Worm (Caenorhabditis elegans) whole organism, L4 larva: ENCODE data around the gene aagr-2.

ENCODE experiments used
- D1046.2 ChIP-seq: fragments of 200-800 bp; sonication (Bioruptor generic); IDR thresholded peaks from 2 replicates; pipeline ENCODE4 v1.3.6; 2022; ENCODE audit warnings: missing genetic modification characterization, missing compliant biosample characterization
- F44E2.7 ChIP-seq: fragments of 200-800 bp; sonication (Bioruptor generic); IDR thresholded peaks from 2 replicates; pipeline ENCODE4 v2.1.2; 2022; ENCODE audit warnings: missing genetic modification characterization, missing compliant biosample characterization
- R02D3.7 ChIP-seq: fragments of 150-350 bp; sonication (generic microtip); optimal IDR thresholded peaks from 3 replicates; lab custom pipeline; 2014; ENCODE audit warnings: missing biosample characterization, missing genetic modification characterization
- T26A8.4 ChIP-seq: fragments of 200-800 bp; sonication (Bioruptor generic); IDR thresholded peaks from 2 replicates; pipeline ENCODE4 v1.3.6; 2022; ENCODE audit warnings: missing genetic modification characterization, missing compliant biosample characterization
- Y105C5A.15 ChIP-seq: fragments of 200-800 bp; sonication (Bioruptor generic); IDR thresholded peaks from 2 replicates; pipeline ENCODE4 v1.3.6; 2022; ENCODE audit warnings: missing genetic modification characterization, missing compliant biosample characterization
- Y75B8A.6 ChIP-seq: fragments of 200-800 bp; sonication (Bioruptor generic); IDR thresholded peaks from 2 replicates; pipeline ENCODE4 v1.3.6; 2022; ENCODE audit warnings: missing genetic modification reagents, missing genetic modification characterization, missing compliant biosample characterization
- aly-2 ChIP-seq: sonication (generic microtip); optimal IDR thresholded peaks from 2 replicates; lab custom pipeline; 2018; ENCODE audit warnings: missing biosample characterization, missing genetic modification characterization
- ama-1 ChIP-seq: fragments of 150-350 bp; optimal IDR thresholded peaks from 2 replicates; lab custom pipeline; 2014; ENCODE audit warnings: inconsistent platforms, mixed read lengths
- attf-4 ChIP-seq: sonication (generic microtip); optimal IDR thresholded peaks from 3 replicates; lab custom pipeline; 2017; ENCODE audit warnings: missing biosample characterization, missing genetic modification characterization
- ceh-20 ChIP-seq: fragments of 200-800 bp; sonication (Bioruptor generic); IDR thresholded peaks from 2 replicates; pipeline ENCODE4 v1.3.6; 2022; ENCODE audit warnings: missing genetic modification reagents, missing genetic modification characterization, missing compliant biosample characterization
- ceh-44 ChIP-seq: fragments of 200-800 bp; sonication (Bioruptor generic); IDR thresholded peaks from 2 replicates; pipeline ENCODE4 v1.3.6; 2022; ENCODE audit warnings: missing genetic modification reagents, missing genetic modification characterization, missing compliant biosample characterization
- ceh-62 ChIP-seq: sonication (generic microtip); optimal IDR thresholded peaks from 2 replicates; lab custom pipeline; 2017; ENCODE audit warnings: missing biosample characterization, missing genetic modification characterization
- ces-1 ChIP-seq: fragments of 150-350 bp; sonication (generic microtip); optimal IDR thresholded peaks from 4 replicates; lab custom pipeline; 2014; ENCODE audit warnings: missing biosample characterization, missing genetic modification reagents, missing genetic modification characterization
- daf-16 ChIP-seq, 3 experiments: sonication (generic microtip); optimal IDR thresholded peaks; 2 replicates each; lab custom pipeline; 2016 to 2017; ENCODE audit warnings: missing genetic modification characterization in 3 of 3, missing genetic modification reagents in 3 of 3, mild to moderate bottlenecking in 2 of 3, missing compliant biosample characterization in 2 of 3, missing biosample characterization in 1 of 3, moderate library complexity in 1 of 3
- daf-19 ChIP-seq: fragments of 200-800 bp; sonication (Bioruptor generic); conservative IDR thresholded peaks from 2 replicates; pipeline ENCODE4 v1.3.6; 2022; ENCODE audit warnings: missing genetic modification characterization, missing compliant biosample characterization
- daf-8 ChIP-seq: fragments of 200-800 bp; sonication (Bioruptor generic); IDR thresholded peaks from 2 replicates; pipeline ENCODE4 v1.3.6; 2022; ENCODE audit warnings: missing genetic modification characterization, missing compliant biosample characterization
- dmd-6 ChIP-seq: fragments of 200-800 bp; sonication (Bioruptor generic); IDR thresholded peaks from 2 replicates; pipeline ENCODE4 v1.3.6; 2022; ENCODE audit warnings: missing genetic modification reagents, missing genetic modification characterization, missing compliant biosample characterization
- dpl-1 ChIP-seq: fragments of 150-350 bp; optimal IDR thresholded peaks from 2 replicates; lab custom pipeline; 2014; ENCODE audit warnings: missing biosample characterization, missing genetic modification reagents, missing genetic modification characterization
- dve-1 ChIP-seq: sonication (generic microtip); optimal IDR thresholded peaks from 2 replicates; lab custom pipeline; 2017; ENCODE audit warnings: antibody characterized with exemption, mild to moderate bottlenecking, missing genetic modification characterization, missing compliant biosample characterization; ENCODE audit not compliant: insufficient read depth
- egl-43 ChIP-seq: fragments of 200-800 bp; sonication (Bioruptor generic); IDR thresholded peaks from 2 replicates; pipeline ENCODE4 v1.3.6; 2022; ENCODE audit warnings: missing genetic modification reagents, missing genetic modification characterization, missing compliant biosample characterization
- fos-1 ChIP-seq: fragments of 150-350 bp; optimal IDR thresholded peaks from 2 replicates; lab custom pipeline; 2014; ENCODE audit warnings: missing biosample characterization, missing genetic modification characterization
- hlh-11 ChIP-seq: fragments of 200-800 bp; sonication (Bioruptor generic); optimal IDR thresholded peaks from 2 replicates; lab custom pipeline; 2018; ENCODE audit warnings: mild to moderate bottlenecking, missing genetic modification characterization, missing compliant biosample characterization
- hlh-30 ChIP-seq: sonication (generic microtip); optimal IDR thresholded peaks from 2 replicates; lab custom pipeline; 2017; ENCODE audit warnings: antibody characterized with exemption, mild to moderate bottlenecking, missing genetic modification characterization, missing compliant biosample characterization; ENCODE audit not compliant: insufficient read depth
- jun-1 ChIP-seq: fragments of 150-350 bp; optimal IDR thresholded peaks from 2 replicates; lab custom pipeline; 2014; ENCODE audit warnings: missing biosample characterization, missing genetic modification reagents, missing genetic modification characterization
- lin-29 ChIP-seq: fragments of 200-800 bp; sonication (Bioruptor generic); IDR thresholded peaks from 2 replicates; pipeline ENCODE4 v1.3.6; 2022; ENCODE audit warnings: missing genetic modification reagents, missing genetic modification characterization, missing compliant biosample characterization
- lsy-2 ChIP-seq, 2 experiments: fragments of 150-350 bp in 1 of 2; sonication (generic microtip) in 1 of 2; optimal IDR thresholded peaks; 2 replicates each; lab custom pipeline; 2014 to 2017; ENCODE audit warnings: missing biosample characterization in 2 of 2, missing genetic modification characterization in 2 of 2
- madf-5 ChIP-seq, 2 experiments: fragments of 200-800 bp; sonication (Bioruptor generic); IDR thresholded peaks; 2 replicates each; pipeline ENCODE4 v1.3.6; 2022; ENCODE audit warnings: missing compliant biosample characterization in 2 of 2, missing genetic modification characterization in 2 of 2
- madf-9 ChIP-seq: fragments of 200-800 bp; sonication (Bioruptor generic); conservative IDR thresholded peaks from 2 replicates; pipeline ENCODE4 v1.3.6; 2022; ENCODE audit warnings: missing genetic modification reagents, missing genetic modification characterization, missing compliant biosample characterization
- mes-2 ChIP-seq: sonication (generic microtip); optimal IDR thresholded peaks from 2 replicates; lab custom pipeline; 2016; ENCODE audit warnings: missing genotype, mild to moderate bottlenecking, missing genetic modification characterization, missing compliant biosample characterization; ENCODE audit not compliant: poor library complexity, severe bottlenecking
- mxl-3 ChIP-seq: fragments of 200-800 bp; sonication (Bioruptor generic); optimal IDR thresholded peaks from 2 replicates; lab custom pipeline; 2018; ENCODE audit warnings: mild to moderate bottlenecking, missing genetic modification characterization, missing compliant biosample characterization
- nhr-102 ChIP-seq: sonication (generic microtip); optimal IDR thresholded peaks from 2 replicates; lab custom pipeline; 2016; ENCODE audit warnings: mild to moderate bottlenecking, missing genetic modification characterization, moderate library complexity, missing compliant biosample characterization
- nhr-11 ChIP-seq: fragments of 150-350 bp; optimal IDR thresholded peaks from 2 replicates; lab custom pipeline; 2014; ENCODE audit warnings: missing biosample characterization, missing genetic modification characterization
- nhr-111 ChIP-seq: fragments of 200-800 bp; sonication (Bioruptor generic); optimal IDR thresholded peaks from 2 replicates; lab custom pipeline; 2018; ENCODE audit warnings: mild to moderate bottlenecking, missing genetic modification characterization, missing compliant biosample characterization
- nhr-25 ChIP-seq: sonication (generic microtip); optimal IDR thresholded peaks from 2 replicates; lab custom pipeline; 2017; ENCODE audit warnings: missing genetic modification characterization, mild to moderate bottlenecking, missing compliant biosample characterization, antibody characterized with exemption, moderate library complexity, borderline replicate concordance; ENCODE audit not compliant: insufficient read depth
- nhr-41 ChIP-seq: fragments of 200-800 bp; sonication (Bioruptor generic); IDR thresholded peaks from 2 replicates; pipeline ENCODE4 v1.3.6; 2022; ENCODE audit warnings: missing genetic modification reagents, missing genetic modification characterization, missing compliant biosample characterization
- nhr-6 ChIP-seq: fragments of 150-350 bp; optimal IDR thresholded peaks from 2 replicates; lab custom pipeline; 2014; ENCODE audit warnings: missing biosample characterization, missing genetic modification characterization
- nhr-77 ChIP-seq: fragments of 150-350 bp; optimal IDR thresholded peaks from 2 replicates; lab custom pipeline; 2014; ENCODE audit warnings: missing biosample characterization, missing genetic modification characterization
- pqm-1 ChIP-seq: sonication (generic microtip); optimal IDR thresholded peaks from 2 replicates; lab custom pipeline; 2017; ENCODE audit warnings: missing biosample characterization, missing genetic modification characterization
- rbr-2 ChIP-seq: sonication (generic microtip); optimal IDR thresholded peaks from 2 replicates; lab custom pipeline; 2016; ENCODE audit warnings: missing genotype, missing genetic modification characterization, missing compliant biosample characterization
- set-16 ChIP-seq: fragments of 200-800 bp; sonication (Bioruptor generic); IDR thresholded peaks from 2 replicates; pipeline ENCODE4 v1.3.6; 2022; ENCODE audit warnings: missing genetic modification reagents, missing genetic modification characterization, missing compliant biosample characterization
- snpc-4 ChIP-seq: fragments of 150-350 bp; optimal IDR thresholded peaks from 2 replicates; lab custom pipeline; 2014; ENCODE audit warnings: missing biosample characterization, missing genetic modification characterization
- tag-97 ChIP-seq: fragments of 200-800 bp; sonication (Bioruptor generic); IDR thresholded peaks from 2 replicates; pipeline ENCODE4 v1.3.6; 2022; ENCODE audit warnings: missing genetic modification characterization, missing compliant biosample characterization
- unc-39 ChIP-seq: sonication (generic microtip); optimal IDR thresholded peaks from 2 replicates; lab custom pipeline; 2017; ENCODE audit warnings: missing biosample characterization, missing genetic modification characterization
- unc-62 ChIP-seq, 3 experiments: fragments of 150-350 bp in 1 of 3; sonication (generic microtip); optimal IDR thresholded peaks in 2 of 3; peaks in 1 of 3; 1 replicate in 1 of 3; 2 replicates in 2 of 3; lab custom pipeline; 2014 to 2017; ENCODE audit warnings: missing biosample characterization in 3 of 3, missing genetic modification characterization in 3 of 3, missing genetic modification reagents in 3 of 3, missing genotype in 1 of 3
- zfp-3 ChIP-seq: fragments of 200-800 bp; sonication (Bioruptor generic); conservative IDR thresholded peaks from 2 replicates; pipeline ENCODE4 v1.3.6; 2022; ENCODE audit warnings: missing genetic modification reagents, missing genetic modification characterization, missing compliant biosample characterization
- ztf-11 ChIP-seq: fragments of 150-350 bp; optimal IDR thresholded peaks from 2 replicates; lab custom pipeline; 2014; ENCODE audit warnings: missing biosample characterization, missing genetic modification characterization
- ztf-7 ChIP-seq: fragments of 150-350 bp; optimal IDR thresholded peaks from 2 replicates; lab custom pipeline; 2014; ENCODE audit warnings: missing biosample characterization, missing genetic modification characterization

aagr-2 gene

DNA sequence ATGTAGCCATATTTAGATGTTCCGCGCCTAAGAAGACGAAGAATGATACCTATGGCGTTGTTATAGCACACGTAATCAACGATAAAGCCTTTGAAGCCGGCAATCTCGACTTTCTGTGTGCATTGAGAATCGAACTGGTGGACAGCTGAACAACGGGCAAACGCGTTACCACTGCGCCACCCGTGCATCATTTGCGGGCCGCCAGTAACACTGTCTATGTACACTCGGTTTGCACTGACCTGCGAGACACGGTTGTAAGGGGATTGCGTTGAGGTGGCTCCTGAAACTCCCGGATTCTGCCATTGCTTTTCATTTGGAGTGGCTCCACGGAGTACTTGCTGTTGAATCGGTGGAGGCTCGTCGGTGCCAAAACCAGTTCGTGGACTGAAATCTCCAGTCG lies 17.3 kb upstream of the aagr-2 start (continued):
- peak; percentile 0 for TF ChIP-seq nhr-102
- no peak for TF ChIP-seq attf-4
- TF ChIP-seq D1046.2 (GFP tag; lab: Robert Waterston, UW): peak; percentile 71; the same call in 1 of the 2 replicates
- peak; percentile 6 for TF ChIP-seq nhr-11 (tag; lab: Kevin White, UChicago)
- peak; percentile 90 for TF ChIP-seq ama-1 (lab: Kevin White, UChicago)
- no peak for TF ChIP-seq R02D3.7 (tag; lab: Kevin White, UChicago)
- TF ChIP-seq fos-1 (tag; lab: Kevin White, UChicago): no peak
- no peak for TF ChIP-seq snpc-4 (tag; lab: Kevin White, UChicago)
- TF ChIP-seq madf-5 (GFP tag; IDR thresholded peaks at IDR 0.05; lab: Robert Waterston, UW): peak; percentile 38 to 67; a peak in 2 of 4 replicates
- peak; percentile 66; the same call in 1 of the 2 replicates for TF ChIP-seq F44E2.7
- peak; percentile 63; the same call in 1 of the 2 replicates for TF ChIP-seq madf-9 (GFP tag; lab: Robert Waterston, UW)
- TF ChIP-seq mxl-3 (GFP tag; lab: Kevin White, UChicago): peak; percentile 7
- TF ChIP-seq nhr-6 (tag; lab: Kevin White, UChicago): peak; percentile 25
- TF ChIP-seq daf-8 (GFP tag; lab: Robert Waterston, UW): 0 out of 2 replicates have a peak, but pooled peaks have one; percentile 74
- peak; percentile 71 for TF ChIP-seq T26A8.4 (GFP tag; lab: Robert Waterston, UW)
- peak; percentile 42 for TF ChIP-seq rbr-2 (tag; lab: Kevin White, UChicago)
- peak; percentile 65 for TF ChIP-seq set-16 (GFP tag; lab: Robert Waterston, UW)
- TF ChIP-seq hlh-11 (tag; lab: Kevin White, UChicago): no peak
- peak in 1 of 2 experiments; percentile 16 for TF ChIP-seq lsy-2 (tag; optimal IDR thresholded peaks at IDR 0.05; lab: Kevin White, UChicago)
- TF ChIP-seq pqm-1: no peak
- no peak for TF ChIP-seq ztf-11 (tag; lab: Kevin White, UChicago)

DNA sequence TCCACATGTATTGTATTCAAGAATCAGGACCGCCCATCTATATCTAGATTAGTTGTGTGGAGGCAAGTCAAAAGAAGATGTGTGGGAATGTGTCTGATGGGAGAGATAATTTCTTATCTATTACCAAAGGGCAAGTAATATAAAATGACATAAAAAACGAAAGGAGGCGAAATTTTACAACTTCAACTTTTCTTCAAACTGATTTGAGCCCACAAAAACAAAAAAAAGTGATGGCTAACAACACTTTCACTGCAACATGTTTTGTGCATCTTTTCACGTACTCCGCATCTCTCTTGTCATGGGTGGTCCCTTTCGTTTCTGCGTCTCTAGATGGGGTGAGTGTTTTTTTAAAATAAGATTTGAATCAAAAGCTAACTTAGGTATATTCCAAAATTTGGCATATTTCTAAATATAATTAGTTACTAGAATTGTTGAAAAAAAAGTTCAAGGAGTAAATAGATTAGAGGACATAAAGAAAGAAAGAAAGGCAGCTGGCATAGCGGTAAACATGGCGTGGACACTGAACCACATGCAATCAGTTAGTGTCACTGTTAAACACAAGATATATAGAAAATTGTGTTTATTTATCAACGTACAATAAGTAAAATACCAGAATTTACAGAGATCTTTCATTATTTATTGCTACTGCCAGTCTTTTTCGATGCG lies 16.6 kb upstream of the aagr-2 start, which contains the start of gene ZK546.19:
Gene ZK546.19 (plus strand): TSS at position 186 of the 666 bp plus-strand sequence.
- no peak for TF ChIP-seq lin-29 (GFP tag; lab: Robert Waterston, UW)
- no peak for TF ChIP-seq T26A8.4 (GFP tag; lab: Robert Waterston, UW)
- no peak for TF ChIP-seq ztf-7
- no peak for TF ChIP-seq madf-5 (GFP tag; IDR thresholded peaks at IDR 0.05; lab: Robert Waterston, UW)
- no peak for TF ChIP-seq unc-39 (tag; lab: Kevin White, UChicago)
- TF ChIP-seq nhr-77 (tag; lab: Kevin White, UChicago): no peak
- TF ChIP-seq Y105C5A.15 (GFP tag; lab: Robert Waterston, UW): no peak
- TF ChIP-seq ceh-20 (GFP tag; lab: Robert Waterston, UW): 0 out of 2 replicates have a peak, but pooled peaks have one; percentile 39
- no peak for TF ChIP-seq nhr-11 (tag; lab: Kevin White, UChicago)
- TF ChIP-seq tag-97: no peak
- no peak for TF ChIP-seq ces-1 (GFP tag; lab: Kevin White, UChicago)
- TF ChIP-seq daf-16 (GFP tag; optimal IDR thresholded peaks at IDR 0.05; lab: Kevin White, UChicago): peak in 1 of 2 experiments; percentile 39
- peak; percentile 70 for TF ChIP-seq daf-16 (tag; optimal IDR thresholded peaks at IDR 0.05; lab: Kevin White, UChicago)
- TF ChIP-seq F44E2.7: no peak
- no peak; the same call in 1 of the 2 replicates for TF ChIP-seq dmd-6 (GFP tag; lab: Robert Waterston, UW)
- TF ChIP-seq Y75B8A.6 (GFP tag; lab: Robert Waterston, UW): no peak
- TF ChIP-seq zfp-3 (GFP tag; lab: Robert Waterston, UW): no peak
- no peak for TF ChIP-seq ceh-62
- peak; percentile 2 for TF ChIP-seq dpl-1 (GFP tag; lab: Kevin White, UChicago)
- no peak for TF ChIP-seq daf-19 (GFP tag; lab: Robert Waterston, UW)
- no peak for TF ChIP-seq nhr-111
- TF ChIP-seq egl-43: no peak
- no peak for TF ChIP-seq D1046.2 (GFP tag; lab: Robert Waterston, UW)
- TF ChIP-seq mes-2 (tag; lab: Kevin White, UChicago): no peak
- TF ChIP-seq aly-2 (tag; lab: Kevin White, UChicago): no peak
- TF ChIP-seq dve-1: no peak
- no peak for TF ChIP-seq unc-62 (GFP tag; optimal IDR thresholded peaks at IDR 0.05 in 1 of 2; lab: Kevin White, UChicago)
- TF ChIP-seq unc-62 (tag; optimal IDR thresholded peaks at IDR 0.05; lab: Kevin White, UChicago): no peak
- TF ChIP-seq nhr-25: no peak
- TF ChIP-seq rbr-2 (tag; lab: Kevin White, UChicago): no peak
- no peak for TF ChIP-seq ceh-44 (GFP tag; lab: Robert Waterston, UW)
- TF ChIP-seq hlh-30 (tag; lab: Kevin White, UChicago): peak; percentile 1
- TF ChIP-seq nhr-41 (GFP tag; lab: Robert Waterston, UW): no peak
- peak; percentile 5 for TF ChIP-seq hlh-11 (tag; lab: Kevin White, UChicago)
- TF ChIP-seq jun-1: no peak
